Worm (Caenorhabditis elegans): ENCODE measurements around the gene C34F11.8.

The C34F11.8 gene

ce11 chrII:5231111-5231510 is 20.3 kb upstream of the C34F11.8 start, which contains the start of gene EGAP2.1:
Gene EGAP2.1 (plus strand): TSS chrII:5231411.
- TF ChIP-seq ceh-31 (tag; optimal IDR thresholded peaks at IDR 0.05) (no peak), sdc-2 (tag; optimal IDR thresholded peaks at IDR 0.05) (no peak), ceh-45 (GFP tag; IDR thresholded peaks at IDR 0.05) (no peak), mec-3 (tag; optimal IDR thresholded peaks at IDR 0.05; ENCODE audit: borderline replicate concordance) (no peak), ztf-16 (tag; optimal IDR thresholded peaks at IDR 0.05) (no peak), hlh-13 (GFP tag; optimal IDR thresholded peaks at IDR 0.05) (no peak), ahr-1 (tag; optimal IDR thresholded peaks at IDR 0.05) (no peak), pag-3 (tag; optimal IDR thresholded peaks at IDR 0.05; ENCODE audit: borderline replicate concordance) (no peak), K02D7.2 (tag; optimal IDR thresholded peaks at IDR 0.05) (no peak), odd-2 (tag; optimal IDR thresholded peaks at IDR 0.05) (no peak), pros-1 (tag; optimal IDR thresholded peaks at IDR 0.05) (no peak), elt-2 (tag; optimal IDR thresholded peaks at IDR 0.05) (no peak)

DNA sequence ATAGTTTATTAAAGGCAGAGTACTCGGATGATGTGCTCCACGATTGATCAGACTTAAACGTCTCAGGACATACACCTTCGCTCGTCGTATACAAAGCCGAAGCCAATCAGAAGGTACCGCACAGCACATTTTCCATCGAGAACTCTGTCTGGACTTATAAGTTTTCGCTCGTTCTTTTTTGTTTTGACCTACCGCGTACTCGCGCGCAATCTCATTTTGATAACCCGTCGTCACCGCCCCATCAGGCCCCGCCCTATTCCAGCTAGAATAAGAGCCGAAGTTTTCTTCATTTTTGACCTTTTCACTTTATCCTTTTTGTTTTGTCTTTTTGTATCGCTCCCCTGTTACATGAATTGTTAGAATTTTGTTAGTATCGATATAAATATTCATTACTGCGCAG is 18.8 kb upstream of the C34F11.8 start, which contains the start of gene EGAP2.2:
TSS of gene EGAP2.2 (plus strand) at position 301 of the 400 bp plus-strand sequence.
- TF ChIP-seq syd-9 (tag; optimal IDR thresholded peaks at IDR 0.05): no peak
- TF ChIP-seq pros-1 (tag; optimal IDR thresholded peaks at IDR 0.05): no peak
- no peak for TF ChIP-seq unc-42 (tag; optimal IDR thresholded peaks at IDR 0.05)
- no peak for TF ChIP-seq ceh-48 (tag; optimal IDR thresholded peaks at IDR 0.05)
- TF ChIP-seq nhr-11 (tag; optimal IDR thresholded peaks at IDR 0.05): no peak
- no peak for TF ChIP-seq ceh-34 (tag; optimal IDR thresholded peaks at IDR 0.05)
- TF ChIP-seq T23F11.4 (GFP tag; optimal IDR thresholded peaks at IDR 0.05): no peak
- TF ChIP-seq ref-2 (tag; optimal IDR thresholded peaks at IDR 0.05): no peak
- no peak for TF ChIP-seq ceh-24 (tag; optimal IDR thresholded peaks at IDR 0.05)
- no peak for TF ChIP-seq hlh-30 (tag; optimal IDR thresholded peaks at IDR 0.05; ENCODE audit: insufficient read depth)
- no peak for TF ChIP-seq nhr-232 (tag; optimal IDR thresholded peaks at IDR 0.05)
- no peak for TF ChIP-seq eyg-1 (tag; optimal IDR thresholded peaks at IDR 0.05)
- no peak for TF ChIP-seq F13H6.1 (tag; optimal IDR thresholded peaks at IDR 0.05)
- no peak for TF ChIP-seq ceh-14 (tag; optimal IDR thresholded peaks at IDR 0.05)
- no peak for TF ChIP-seq ceh-18 (tag; optimal IDR thresholded peaks at IDR 0.05)
- TF ChIP-seq dve-1 (tag; optimal IDR thresholded peaks at IDR 0.05): no peak

DNA sequence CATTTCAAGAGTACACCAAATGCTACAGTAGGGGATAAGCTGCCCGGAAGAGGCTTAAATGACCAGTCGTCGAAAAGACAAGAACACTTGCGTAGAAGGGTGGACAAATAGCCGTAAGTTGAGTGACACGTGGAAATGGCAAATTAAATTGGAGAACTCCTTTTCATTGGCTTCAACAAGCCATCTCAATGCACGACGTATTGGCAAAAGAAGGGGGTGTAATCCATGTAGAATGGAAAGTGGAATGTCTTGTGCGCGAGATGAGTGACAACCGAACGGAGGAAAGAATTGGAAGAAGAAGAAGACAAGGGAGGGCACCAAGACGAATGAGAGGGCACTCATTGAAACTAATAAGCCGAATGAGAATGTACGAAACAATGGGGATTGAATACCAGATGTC is 17.9 kb upstream of the C34F11.8 start:
- TF ChIP-seq ceh-31 (tag; optimal IDR thresholded peaks at IDR 0.05): peak; percentile 38
- no peak for TF ChIP-seq dve-1 (tag; optimal IDR thresholded peaks at IDR 0.05)
- TF ChIP-seq unc-42 (tag; optimal IDR thresholded peaks at IDR 0.05): peak; percentile 36
- TF ChIP-seq gmeb-2 (tag; optimal IDR thresholded peaks at IDR 0.05): no peak
- TF ChIP-seq ttx-3 (tag; optimal IDR thresholded peaks at IDR 0.05): no peak
- peak; percentile 63 for TF ChIP-seq unc-55 (GFP tag; optimal IDR thresholded peaks at IDR 0.05)
- no peak for TF ChIP-seq pat-9 (tag; optimal IDR thresholded peaks at IDR 0.05)

DNA sequence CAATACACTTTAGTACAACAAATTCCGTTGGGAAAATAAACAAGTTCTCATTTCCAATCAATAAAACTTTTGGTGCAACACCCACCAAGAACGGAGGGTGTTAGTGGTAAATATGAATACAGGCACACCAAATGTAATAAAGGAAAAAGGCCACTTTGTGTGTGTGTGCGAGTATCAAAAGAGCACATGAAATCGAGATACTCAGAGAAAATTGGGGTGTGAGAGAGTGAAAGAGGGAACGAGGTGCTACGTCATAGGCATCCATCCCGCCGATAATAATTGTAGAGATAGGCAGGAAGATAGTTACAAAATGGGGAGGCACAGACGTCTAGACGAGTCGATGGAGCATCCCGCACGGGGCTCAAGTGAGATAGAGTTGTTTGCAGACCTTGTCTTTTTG is 17.0 kb upstream of the C34F11.8 start:
- TF ChIP-seq ceh-31 (tag; optimal IDR thresholded peaks at IDR 0.05): no peak
- TF ChIP-seq dve-1 (tag; optimal IDR thresholded peaks at IDR 0.05): peak; percentile 39
- no peak for TF ChIP-seq K02D7.2 (tag; optimal IDR thresholded peaks at IDR 0.05)
- peak; percentile 91 for TF ChIP-seq elt-2 (tag; optimal IDR thresholded peaks at IDR 0.05)
- peak; percentile 34 for TF ChIP-seq nfya-1 (tag; optimal IDR thresholded peaks at IDR 0.05)
- TF ChIP-seq F13H6.1 (tag; optimal IDR thresholded peaks at IDR 0.05): peak; percentile 30
- no peak for TF ChIP-seq ceh-30 (tag; optimal IDR thresholded peaks at IDR 0.05)
- peak; percentile 53 for TF ChIP-seq ceh-18 (tag; optimal IDR thresholded peaks at IDR 0.05)
- TF ChIP-seq ceh-34 (tag; optimal IDR thresholded peaks at IDR 0.05): peak; percentile 12
- peak; percentile 62 for TF ChIP-seq tbx-2 (tag; optimal IDR thresholded peaks at IDR 0.05)
- TF ChIP-seq ceh-2 (tag; optimal IDR thresholded peaks at IDR 0.05): peak; percentile 61
- TF ChIP-seq K09A11.1 (tag; optimal IDR thresholded peaks at IDR 0.05; ENCODE audit: insufficient read depth): no peak
- peak; percentile 54 for TF ChIP-seq unc-42 (tag; optimal IDR thresholded peaks at IDR 0.05)
- TF ChIP-seq ref-2 (tag; optimal IDR thresholded peaks at IDR 0.05): peak; percentile 70
- no peak for TF ChIP-seq pros-1 (tag; optimal IDR thresholded peaks at IDR 0.05)
- TF ChIP-seq unc-55 (GFP tag; optimal IDR thresholded peaks at IDR 0.05): peak; percentile 26
- TF ChIP-seq ceh-24 (tag; optimal IDR thresholded peaks at IDR 0.05): no peak

All from whole organism, late embryonic.